Fruit fly (Drosophila melanogaster): Measurements from ENCODE around the gene hwt.

hwt gene

DNA sequence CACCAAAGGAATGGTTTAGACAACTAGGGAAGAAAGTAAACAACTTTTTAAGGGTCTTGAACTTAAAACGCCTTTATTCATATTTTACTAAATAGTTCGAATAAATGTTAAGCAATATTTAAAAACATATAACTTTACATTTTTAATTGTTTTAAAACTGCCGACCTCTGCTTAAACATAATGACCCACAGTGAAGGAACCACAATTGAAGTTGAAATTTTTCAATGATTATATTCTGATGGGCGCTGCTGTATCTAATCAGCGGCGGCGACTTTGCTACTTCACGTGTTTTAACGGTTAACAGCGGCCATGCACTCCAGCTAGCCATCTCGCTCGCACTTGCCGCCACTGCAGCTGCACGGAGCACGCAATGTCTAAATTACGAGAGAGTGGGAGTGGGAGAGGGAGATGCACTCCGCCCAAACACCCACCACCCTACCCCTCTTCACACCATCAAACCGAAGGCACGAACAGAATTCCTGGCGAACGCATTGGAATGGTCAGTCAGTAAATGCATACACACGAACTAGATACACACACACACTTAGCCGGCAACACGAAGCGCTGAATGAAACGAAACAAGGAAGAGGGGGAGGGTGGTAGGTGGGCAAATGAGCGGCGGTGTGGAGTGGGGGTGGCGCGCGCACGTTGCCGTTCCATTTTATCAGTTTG, 10.6 kb upstream of the hwt start (continued):
- TF ChIP-seq CG32772 (GFP tag; IDR thresholded peaks at IDR 0.05) (peak; percentile 42; the same call in 1 of the 2 replicates), bigmax (GFP tag; optimal IDR thresholded peaks at IDR 0.05) (no peak), pan (optimal IDR thresholded peaks at IDR 0.05) (no peak), pan (GFP tag; optimal IDR thresholded peaks at IDR 0.05 in 1 of 2, IDR thresholded peaks at IDR 0.05 in 1 of 2) (no peak), Hr51 (GFP tag; optimal IDR thresholded peaks at IDR 0.05) (peak in 1 of 2 experiments; percentile 80), Doc3 (GFP tag; IDR thresholded peaks at IDR 0.05; ENCODE audit: partially characterized antibody) (no peak), Fer3 (tag; optimal IDR thresholded peaks at IDR 0.05) (peak; percentile 67), CG3281 (GFP tag; optimal IDR thresholded peaks at IDR 0.05) (peak; percentile 67), cad (GFP tag; optimal IDR thresholded peaks at IDR 0.05) (no peak), CG4424 (GFP tag; optimal IDR thresholded peaks at IDR 0.05) (peak; percentile 50), CG8944 (GFP tag; optimal IDR thresholded peaks at IDR 0.05) (peak; percentile 4), CG10959 (GFP tag; IDR thresholded peaks at IDR 0.05) (no peak), salm (tag; optimal IDR thresholded peaks at IDR 0.05) (peak; percentile 28), CG3407 (GFP tag; optimal IDR thresholded peaks at IDR 0.05) (peak; percentile 12), gcm (GFP tag; optimal IDR thresholded peaks at IDR 0.05) (peak; percentile 19), Opbp (GFP tag; IDR thresholded peaks at IDR 0.05; ENCODE audit: partially characterized antibody) (0 out of 3 replicates have a peak, but pooled peaks have one; percentile 19), CG10543 (GFP tag; optimal IDR thresholded peaks at IDR 0.05) (no peak), CG4360 (GFP tag; IDR thresholded peaks at IDR 0.05) (no peak), Oaz (GFP tag; IDR thresholded peaks at IDR 0.05) (0 out of 2 replicates have a peak, but pooled peaks have one; percentile 29), fu2 (GFP tag; optimal IDR thresholded peaks at IDR 0.05) (peak; percentile 33), CG1647 (GFP tag; optimal IDR thresholded peaks at IDR 0.05) (no peak), trem (tag; optimal IDR thresholded peaks at IDR 0.05) (peak; percentile 35), CG4282 (GFP tag; optimal IDR thresholded peaks at IDR 0.05) (no peak), sisA (GFP tag; IDR thresholded peaks at IDR 0.05) (peak; percentile 57), D (optimal IDR thresholded peaks at IDR 0.05) (no peak), D (GFP tag; optimal IDR thresholded peaks at IDR 0.05) (peak; percentile 49), CG11560 (tag; IDR thresholded peaks at IDR 0.05) (0 out of 3 replicates have a peak, but pooled peaks have one; percentile 18), tna (GFP tag; IDR thresholded peaks at IDR 0.05; ENCODE audit: partially characterized antibody) (no peak), Nf-YA (GFP tag; IDR thresholded peaks at IDR 0.05) (no peak), CG13123 (GFP tag; optimal IDR thresholded peaks at IDR 0.05) (no peak), bab2 (GFP tag; optimal IDR thresholded peaks at IDR 0.05) (peak; percentile 25), gt (GFP tag; IDR thresholded peaks at IDR 0.05) (no peak), Eip74EF (GFP tag; optimal IDR thresholded peaks at IDR 0.05) (no peak), cwo (GFP tag; optimal IDR thresholded peaks at IDR 0.05) (peak; percentile 78), B-H2 (GFP tag; optimal IDR thresholded peaks at IDR 0.05) (no peak), CG12071 (GFP tag; optimal IDR thresholded peaks at IDR 0.05) (no peak), Atf6 (GFP tag; IDR thresholded peaks at IDR 0.05) (peak; percentile 61), Abd-B (GFP tag; optimal IDR thresholded peaks at IDR 0.05) (peak; percentile 14), lmd (GFP tag; IDR thresholded peaks at IDR 0.05) (peak; percentile 54), ranshi (GFP tag; IDR thresholded peaks at IDR 0.05) (no peak), CG10366 (GFP tag; IDR thresholded peaks at IDR 0.05) (peak; percentile 29; the same call in 1 of the 2 replicates), CG13296 (GFP tag; optimal IDR thresholded peaks at IDR 0.05) (peak; percentile 36), tio (GFP tag; optimal IDR thresholded peaks at IDR 0.05) (peak; percentile 45), Rx (GFP tag; IDR thresholded peaks at IDR 0.05) (peak; percentile 16; the same call in 1 of the 2 replicates), D19B (GFP tag; optimal IDR thresholded peaks at IDR 0.05) (peak; percentile 78), gem (tag; optimal IDR thresholded peaks at IDR 0.05) (peak; percentile 86), bcd (GFP tag; optimal IDR thresholded peaks at IDR 0.05) (peak; percentile 56), pnt (GFP tag; optimal IDR thresholded peaks at IDR 0.05) (peak; percentile 4), bsh (GFP tag; optimal IDR thresholded peaks at IDR 0.05) (peak in 1 of 2 experiments; percentile 75)
